Fruit fly (Drosophila melanogaster) whole organism, embryonic: ENCODE measurements around the gene CG14036.

Experiments
- BEAF-32 ChIP-seq: fragments of 200-800 bp; sonication (Bioruptor generic); optimal IDR thresholded peaks from 3 replicates; lab custom pipeline; 2017; ENCODE audit warnings: missing biosample characterization, missing genetic modification characterization, mild to moderate bottlenecking, moderate library complexity, missing genetic modification reagents
- BtbVII ChIP-seq: fragments of 200-800 bp; sonication (Bioruptor generic); optimal IDR thresholded peaks from 3 replicates; lab custom pipeline; 2017; ENCODE audit warnings: missing biosample characterization, mild to moderate bottlenecking, missing genetic modification characterization
- CG10267 ChIP-seq: fragments of 200-800 bp; sonication (Bioruptor generic); optimal IDR thresholded peaks from 2 replicates; lab custom pipeline; 2018; ENCODE audit warnings: missing biosample characterization, mild to moderate bottlenecking, missing genetic modification characterization, moderate library complexity
- CG10979 ChIP-seq: fragments of 200-800 bp; sonication (Bioruptor generic); optimal IDR thresholded peaks from 2 replicates; lab custom pipeline; 2018; ENCODE audit warnings: missing biosample characterization, mild to moderate bottlenecking, missing genetic modification characterization, moderate library complexity
- CG11504 ChIP-seq: fragments of 200-800 bp; sonication (Bioruptor generic); optimal IDR thresholded peaks from 3 replicates; lab custom pipeline; 2019; ENCODE audit warnings: missing biosample characterization, mild to moderate bottlenecking, missing genetic modification characterization, moderate library complexity
- CG11696 ChIP-seq: fragments of 200-800 bp; sonication (Bioruptor generic); IDR thresholded peaks from 2 replicates; pipeline ENCODE4 v1.3.6; 2022; ENCODE audit warnings: missing biosample characterization, missing genetic modification characterization
- CG12391 ChIP-seq: fragments of 200-800 bp; sonication (Bioruptor generic); optimal IDR thresholded peaks from 3 replicates; lab custom pipeline; 2018; ENCODE audit warnings: missing biosample characterization, mild to moderate bottlenecking, missing genetic modification characterization, moderate library complexity
- CG13287 ChIP-seq: fragments of 200-800 bp; sonication (Bioruptor generic); IDR thresholded peaks from 2 replicates; pipeline ENCODE4 v1.3.6; 2022; ENCODE audit warnings: missing biosample characterization, missing genetic modification characterization; ENCODE audit not compliant: partially characterized antibody
- CG13424 ChIP-seq: fragments of 200-800 bp; sonication (Bioruptor generic); optimal IDR thresholded peaks from 2 replicates; lab custom pipeline; 2019; ENCODE audit warnings: missing biosample characterization, mild to moderate bottlenecking, missing genetic modification characterization, moderate library complexity
- CG14965 ChIP-seq: fragments of 200-800 bp; sonication (Bioruptor generic); optimal IDR thresholded peaks from 2 replicates; lab custom pipeline; 2016; ENCODE audit warnings: missing biosample characterization, missing genetic modification characterization, borderline replicate concordance
- CG1529 ChIP-seq: fragments of 200-800 bp; sonication (Bioruptor generic); optimal IDR thresholded peaks from 3 replicates; lab custom pipeline; 2018; ENCODE audit warnings: missing biosample characterization, missing genetic modification characterization
- CG15696 ChIP-seq: fragments of 200-800 bp; sonication (Bioruptor generic); optimal IDR thresholded peaks from 2 replicates; lab custom pipeline; 2019; ENCODE audit warnings: missing biosample characterization, mild to moderate bottlenecking, missing genetic modification characterization, moderate library complexity
- CG1602 ChIP-seq: fragments of 200-800 bp; sonication (Bioruptor generic); optimal IDR thresholded peaks from 3 replicates; lab custom pipeline; 2016; ENCODE audit warnings: missing biosample characterization, missing genetic modification characterization
- CG17359 ChIP-seq: fragments of 200-800 bp; sonication (Bioruptor generic); optimal IDR thresholded peaks from 3 replicates; lab custom pipeline; 2018; ENCODE audit warnings: missing biosample characterization, mild to moderate bottlenecking, missing genetic modification characterization, moderate library complexity
- CG17361 ChIP-seq: fragments of 200-800 bp; sonication (Bioruptor generic); IDR thresholded peaks from 3 replicates; pipeline ENCODE4 v1.3.6; 2022; ENCODE audit warnings: missing biosample characterization, missing genetic modification characterization
- CG17912 ChIP-seq: fragments of 200-800 bp; sonication (Bioruptor generic); optimal IDR thresholded peaks from 2 replicates; lab custom pipeline; 2018; ENCODE audit warnings: missing biosample characterization, mild to moderate bottlenecking, missing genetic modification characterization
- CG18764 ChIP-seq: fragments of 200-800 bp; sonication (Bioruptor generic); optimal IDR thresholded peaks from 3 replicates; lab custom pipeline; 2016; ENCODE audit warnings: missing biosample characterization, missing genetic modification characterization
- CG2712 ChIP-seq: fragments of 200-800 bp; optimal IDR thresholded peaks from 3 replicates; lab custom pipeline; 2019; ENCODE audit warnings: missing biosample characterization, mild to moderate bottlenecking, missing genetic modification characterization, moderate library complexity
- CG3726 ChIP-seq: fragments of 200-800 bp; sonication (Bioruptor generic); IDR thresholded peaks from 3 replicates; pipeline ENCODE4, ENCODE4 v1.3.6; 2022; ENCODE audit warnings: missing biosample characterization, missing genetic modification characterization
- CG6813 ChIP-seq: fragments of 200-800 bp; sonication (Bioruptor generic); optimal IDR thresholded peaks from 2 replicates; lab custom pipeline; 2017; ENCODE audit warnings: missing biosample characterization, missing genetic modification characterization, mild to moderate bottlenecking, moderate library complexity, missing genetic modification reagents
- CG7839 ChIP-seq: fragments of 200-800 bp; sonication (Bioruptor generic); optimal IDR thresholded peaks from 3 replicates; lab custom pipeline; 2018; ENCODE audit warnings: missing biosample characterization, mild to moderate bottlenecking, missing genetic modification characterization, moderate library complexity
- CG8388 ChIP-seq: fragments of 200-800 bp; sonication (Bioruptor generic); optimal IDR thresholded peaks from 2 replicates; lab custom pipeline; 2019; ENCODE audit warnings: missing biosample characterization, mild to moderate bottlenecking, missing genetic modification characterization, moderate library complexity
- CG8924 ChIP-seq: fragments of 200-800 bp; optimal IDR thresholded peaks from 3 replicates; lab custom pipeline; 2019; ENCODE audit warnings: missing biosample characterization, mild to moderate bottlenecking, missing genetic modification characterization, moderate library complexity
- CoRest ChIP-seq: fragments of 200-800 bp; sonication (Bioruptor generic); optimal IDR thresholded peaks from 3 replicates; lab custom pipeline; 2018; ENCODE audit warnings: missing biosample characterization, mild to moderate bottlenecking, missing genetic modification characterization, moderate library complexity
- Fer2 ChIP-seq: fragments of 200-800 bp; sonication (Bioruptor generic); optimal IDR thresholded peaks from 2 replicates; lab custom pipeline; 2018; ENCODE audit warnings: missing biosample characterization, mild to moderate bottlenecking, missing genetic modification characterization, moderate library complexity
- Fer3 ChIP-seq: fragments of 200-800 bp; sonication (Bioruptor generic); optimal IDR thresholded peaks from 2 replicates; lab custom pipeline; 2018; ENCODE audit warnings: missing biosample characterization, mild to moderate bottlenecking, missing genetic modification characterization, moderate library complexity
- Oaz ChIP-seq: fragments of 200-800 bp; sonication (Bioruptor generic); IDR thresholded peaks from 2 replicates; pipeline ENCODE4 v1.3.6; 2022; ENCODE audit warnings: missing biosample characterization, missing genetic modification characterization
- PHDP ChIP-seq: fragments of 200-800 bp; sonication (Bioruptor generic); optimal IDR thresholded peaks from 3 replicates; lab custom pipeline; 2018; ENCODE audit warnings: missing biosample characterization, mild to moderate bottlenecking, missing genetic modification characterization, moderate library complexity
- Sox102F ChIP-seq: fragments of 200-800 bp; sonication (Bioruptor generic); optimal IDR thresholded peaks from 2 replicates; lab custom pipeline; 2018; ENCODE audit warnings: missing biosample characterization, mild to moderate bottlenecking, missing genetic modification characterization, moderate library complexity
- Usf ChIP-seq: fragments of 200-800 bp; sonication (Bioruptor generic); optimal IDR thresholded peaks from 2 replicates; lab custom pipeline; 2017; ENCODE audit warnings: missing genotype, missing biosample characterization, missing genetic modification characterization
- Xrp1 ChIP-seq: fragments of 200-800 bp; sonication (Bioruptor generic); IDR thresholded peaks from 2 replicates; pipeline ENCODE4 v1.3.6; 2022; ENCODE audit warnings: missing biosample characterization, missing genetic modification characterization
- dati ChIP-seq: fragments of 200-800 bp; sonication (Bioruptor generic); IDR thresholded peaks from 2 replicates; pipeline ENCODE4 v1.3.6; 2022; ENCODE audit warnings: missing biosample characterization, missing genetic modification characterization
- dmrt11E ChIP-seq: fragments of 200-800 bp; sonication (Bioruptor generic); optimal IDR thresholded peaks from 3 replicates; lab custom pipeline; 2018; ENCODE audit warnings: missing biosample characterization, mild to moderate bottlenecking, missing genetic modification characterization, moderate library complexity
- dmrt99B ChIP-seq: fragments of 200-800 bp; sonication (Bioruptor generic); optimal IDR thresholded peaks from 2 replicates; lab custom pipeline; 2018; ENCODE audit warnings: missing biosample characterization, mild to moderate bottlenecking, missing genetic modification characterization, moderate library complexity
- emc ChIP-seq: fragments of 200-800 bp; sonication (Bioruptor generic); optimal IDR thresholded peaks from 2 replicates; lab custom pipeline; 2016; ENCODE audit warnings: missing biosample characterization, missing genetic modification characterization
- fd96Cb ChIP-seq: fragments of 200-800 bp; sonication (Bioruptor generic); optimal IDR thresholded peaks from 2 replicates; lab custom pipeline; 2018; ENCODE audit warnings: missing biosample characterization, mild to moderate bottlenecking, missing genetic modification characterization, moderate library complexity
- gfzf ChIP-seq: fragments of 200-800 bp; sonication (Bioruptor generic); optimal IDR thresholded peaks from 2 replicates; lab custom pipeline; 2016; ENCODE audit warnings: missing biosample characterization, mild to moderate bottlenecking, missing genetic modification characterization, moderate library complexity
- gro ChIP-seq: fragments of 200-800 bp; sonication (Bioruptor generic); optimal IDR thresholded peaks from 2 replicates; lab custom pipeline; 2016; ENCODE audit warnings: missing biosample characterization, missing genetic modification characterization
- ind ChIP-seq: fragments of 200-800 bp; sonication (Bioruptor generic); optimal IDR thresholded peaks from 3 replicates; lab custom pipeline; 2016; ENCODE audit warnings: missing biosample characterization, missing genetic modification characterization
- lola ChIP-seq, 3 experiments: fragments of >200 bp in 2 of 3; fragments of 200-800 bp in 1 of 3; sonication (Bioruptor generic) in 1 of 3; optimal IDR thresholded peaks; 2 replicates each; lab custom pipeline; 2017 to 2019; ENCODE audit warnings: missing biosample characterization in 3 of 3, missing genetic modification characterization in 3 of 3, mild to moderate bottlenecking in 1 of 3, moderate library complexity in 1 of 3
- otp ChIP-seq: fragments of 200-800 bp; sonication (Bioruptor generic); IDR thresholded peaks from 3 replicates; pipeline ENCODE4, ENCODE4 v1.3.6; 2022; ENCODE audit warnings: missing biosample characterization, missing genetic modification characterization
- pb ChIP-seq: fragments of 200-800 bp; sonication (Bioruptor generic); optimal IDR thresholded peaks from 3 replicates; lab custom pipeline; 2016; ENCODE audit warnings: missing biosample characterization, missing genetic modification characterization
- slou ChIP-seq: fragments of 200-800 bp; sonication (Bioruptor generic); optimal IDR thresholded peaks from 3 replicates; lab custom pipeline; 2016; ENCODE audit warnings: missing biosample characterization, missing genetic modification characterization
- sqz ChIP-seq: fragments of 200-800 bp; sonication (Bioruptor generic); optimal IDR thresholded peaks from 3 replicates; lab custom pipeline; 2018; ENCODE audit warnings: missing biosample characterization, mild to moderate bottlenecking, missing genetic modification characterization
- sr ChIP-seq: fragments of 200-800 bp; sonication (Bioruptor generic); IDR thresholded peaks from 3 replicates; pipeline ENCODE4 v1.3.6; 2022; ENCODE audit warnings: missing biosample characterization, missing genetic modification characterization
- tap ChIP-seq: fragments of 200-800 bp; optimal IDR thresholded peaks from 3 replicates; lab custom pipeline; 2019; ENCODE audit warnings: missing biosample characterization, mild to moderate bottlenecking, missing genetic modification characterization, moderate library complexity
- tgo ChIP-seq: fragments of 200-800 bp; sonication (Bioruptor generic); IDR thresholded peaks from 3 replicates; pipeline ENCODE4 v1.3.6; 2022; ENCODE audit warnings: missing biosample characterization, missing genetic modification characterization
- tx ChIP-seq: fragments of 200-800 bp; sonication (Bioruptor generic); optimal IDR thresholded peaks from 2 replicates; lab custom pipeline; 2016; ENCODE audit warnings: missing biosample characterization, missing genetic modification characterization
- unpg ChIP-seq: fragments of 200-800 bp; sonication (Bioruptor generic); optimal IDR thresholded peaks from 3 replicates; lab custom pipeline; 2018; ENCODE audit warnings: missing biosample characterization, mild to moderate bottlenecking, missing genetic modification characterization, moderate library complexity

The CG14036 gene

DNA sequence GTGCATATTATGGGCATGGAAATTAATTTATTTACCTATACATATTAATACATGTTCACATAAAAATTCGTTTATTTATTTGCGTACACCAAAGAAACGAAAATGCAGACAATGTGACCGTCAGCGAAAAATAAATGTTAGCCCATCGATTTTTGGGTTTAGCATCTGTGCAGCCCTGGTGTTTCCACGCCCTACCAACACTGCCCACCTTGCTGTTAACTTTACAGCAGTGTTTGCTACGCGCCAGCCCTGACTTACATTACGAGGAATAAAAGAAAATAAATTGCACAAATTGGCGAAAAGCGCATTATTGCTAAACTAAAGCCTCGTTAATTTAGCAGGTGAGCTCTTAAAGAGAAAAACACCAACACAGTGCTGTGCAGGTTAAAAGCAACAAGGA, 11.8 kb downstream of the CG14036 start, which contains the start of the genes CG33995, CG44000 and CG44001 (continued):
- no peak for TF ChIP-seq CG3726
- no peak for TF ChIP-seq otp (GFP tag; lab: Robert Waterston, UW)
- no peak for TF ChIP-seq dati (GFP tag; lab: Robert Waterston, UW)
- peak; percentile 87 for TF ChIP-seq gfzf (GFP tag; lab: Kevin White, UChicago)
- peak; percentile 50 for TF ChIP-seq BEAF-32
- TF ChIP-seq tx (GFP tag; lab: Kevin White, UChicago) = peak; percentile 33
- TF ChIP-seq gro = peak; percentile 45

DNA sequence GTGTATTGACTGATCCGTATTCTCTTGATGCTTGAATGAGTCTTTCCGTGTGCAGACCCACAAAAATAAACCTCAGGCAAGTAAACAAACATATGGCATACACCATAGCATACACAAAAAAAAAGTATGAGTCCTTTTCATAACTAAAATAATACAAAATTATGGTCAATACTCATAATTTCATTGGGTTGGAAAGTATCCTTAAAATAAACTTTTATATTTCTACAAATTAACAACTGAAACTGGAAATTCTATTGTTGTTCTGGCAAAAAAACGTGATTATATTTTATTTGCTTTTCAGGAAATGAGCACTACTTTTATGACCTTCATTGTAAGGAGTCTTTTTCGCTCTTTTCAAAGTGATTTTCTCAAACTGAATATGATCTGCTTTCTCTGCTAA, 12.7 kb downstream of the CG14036 start:
- TF ChIP-seq Fer3 (tag; lab: Kevin White, UChicago) (peak; percentile 11), lola (GFP tag; optimal IDR thresholded peaks at IDR 0.05; lab: Kevin White, UChicago) (peak in 1 of 3 experiments; percentile 57), CG2712 (tag; lab: Kevin White, UChicago) (peak; percentile 60), CG12391 (tag; lab: Kevin White, UChicago) (peak; percentile 42), BtbVII (GFP tag; lab: Kevin White, UChicago) (no peak), Oaz (GFP tag; lab: Robert Waterston, UW) (no peak), ind (peak; percentile 11), pb (GFP tag; lab: Kevin White, UChicago) (no peak), Sox102F (peak; percentile 41), Usf (GFP tag; lab: Kevin White, UChicago) (no peak), sr (GFP tag; lab: Robert Waterston, UW) (no peak), CG13287 (no peak), tap (no peak), dmrt99B (peak; percentile 37), CG14965 (GFP tag; lab: Kevin White, UChicago) (no peak), CG11696 (GFP tag; lab: Robert Waterston, UW) (peak; percentile 88), CG8924 (tag; lab: Kevin White, UChicago) (peak; percentile 27), CG13424 (tag; lab: Kevin White, UChicago) (peak; percentile 36), slou (GFP tag; lab: Kevin White, UChicago) (no peak), sqz (GFP tag; lab: Kevin White, UChicago) (no peak), CG17359 (tag; lab: Kevin White, UChicago) (peak; percentile 31), CG15696 (tag; lab: Kevin White, UChicago) (peak; percentile 55), CG8388 (GFP tag; lab: Kevin White, UChicago) (peak; percentile 15), CG1529 (GFP tag; lab: Kevin White, UChicago) (peak; percentile 3), PHDP (tag; lab: Kevin White, UChicago) (peak; percentile 42), CG17361 (GFP tag; lab: Robert Waterston, UW) (peak; percentile 53; the same call in 2 of the 3 replicates), CoRest (tag; lab: Kevin White, UChicago) (peak; percentile 54), CG18764 (GFP tag; lab: Kevin White, UChicago) (peak; percentile 25), CG1602 (GFP tag; lab: Kevin White, UChicago) (peak; percentile 17), CG10267 (tag; lab: Kevin White, UChicago) (peak; percentile 36), fd96Cb (peak; percentile 33), emc (GFP tag; lab: Kevin White, UChicago) (no peak), CG7839 (tag; lab: Kevin White, UChicago) (peak; percentile 43), tgo (GFP tag; lab: Robert Waterston, UW) (no peak), Xrp1 (peak; percentile 53; the same call in 1 of the 2 replicates), CG6813 (GFP tag; lab: Kevin White, UChicago) (no peak), Fer2 (tag; lab: Kevin White, UChicago) (no peak), CG17912 (GFP tag; lab: Kevin White, UChicago) (no peak), dmrt11E (tag; lab: Kevin White, UChicago) (peak; percentile 62), CG10979 (tag; lab: Kevin White, UChicago) (peak; percentile 58), CG11504 (tag; lab: Kevin White, UChicago) (peak; percentile 49), unpg (GFP tag; lab: Kevin White, UChicago) (peak; percentile 48)
